Fruit fly (Drosophila melanogaster): ENCODE data around the gene CG46339.

dm6 chr3R:26958314-26958979 is 42.9 kb downstream of the CG46339 start, which contains the start of gene CG6330:
- TF ChIP-seq CG8478 (optimal IDR thresholded peaks at IDR 0.05) (no peak), CTCF (optimal IDR thresholded peaks at IDR 0.05) (no peak)
